Worm (Caenorhabditis elegans) whole organism, L2 larva: ENCODE data around the gene srh-38.

Experiments used
- C34F6.9 ChIP-seq: fragments of 150-350 bp; optimal IDR thresholded peaks from 2 replicates; lab custom pipeline; 2014; ENCODE audit warnings: missing biosample characterization, missing genetic modification characterization
- R02D3.7 ChIP-seq: fragments of 150-350 bp; optimal IDR thresholded peaks from 2 replicates; lab custom pipeline; 2014; ENCODE audit warnings: missing biosample characterization, missing genetic modification characterization
- Y55F3AM.14 ChIP-seq: fragments of 200-800 bp; sonication (Bioruptor generic); optimal IDR thresholded peaks from 2 replicates; lab custom pipeline; 2018; ENCODE audit warnings: mild to moderate bottlenecking, missing genetic modification characterization, missing compliant biosample characterization
- alr-1 ChIP-seq: fragments of 150-350 bp; optimal IDR thresholded peaks from 2 replicates; lab custom pipeline; 2014; ENCODE audit warnings: missing biosample characterization, missing genetic modification characterization
- aly-2 ChIP-seq: fragments of 150-350 bp; optimal IDR thresholded peaks from 2 replicates; lab custom pipeline; 2014; ENCODE audit warnings: missing biosample characterization, missing genetic modification characterization
- ama-1 ChIP-seq: fragments of 150-350 bp; optimal IDR thresholded peaks from 2 replicates; lab custom pipeline; 2018; ENCODE audit warnings: inconsistent platforms
- ceh-16 ChIP-seq: fragments of 150-350 bp; optimal IDR thresholded peaks from 2 replicates; lab custom pipeline; 2014; ENCODE audit warnings: missing biosample characterization, missing genetic modification characterization
- ceh-82 ChIP-seq: fragments of 150-350 bp; optimal IDR thresholded peaks from 2 replicates; lab custom pipeline; 2014; ENCODE audit warnings: missing biosample characterization, missing genetic modification characterization
- dmd-4 ChIP-seq: sonication (generic microtip); optimal IDR thresholded peaks from 2 replicates; lab custom pipeline; 2017; ENCODE audit warnings: missing biosample characterization, missing genetic modification characterization
- elt-1 ChIP-seq: fragments of 150-350 bp; optimal IDR thresholded peaks from 2 replicates; lab custom pipeline; 2014; ENCODE audit warnings: missing biosample characterization, missing genetic modification characterization
- elt-3 ChIP-seq: sonication (generic microtip); optimal IDR thresholded peaks from 2 replicates; lab custom pipeline; 2017; ENCODE audit warnings: missing biosample characterization, missing genetic modification characterization
- fos-1 ChIP-seq: fragments of 150-350 bp; optimal IDR thresholded peaks from 2 replicates; lab custom pipeline; 2014; ENCODE audit warnings: missing biosample characterization, missing genetic modification characterization
- gmeb-1 ChIP-seq: fragments of 150-350 bp; optimal IDR thresholded peaks from 2 replicates; lab custom pipeline; 2014; ENCODE audit warnings: missing biosample characterization, missing genetic modification characterization
- lin-13 ChIP-seq: fragments of 150-350 bp; optimal IDR thresholded peaks from 2 replicates; lab custom pipeline; 2014; ENCODE audit warnings: missing biosample characterization, missing genetic modification reagents, missing genetic modification characterization
- lin-39 ChIP-seq: fragments of 150-350 bp; optimal IDR thresholded peaks from 2 replicates; lab custom pipeline; 2014; ENCODE audit warnings: missing biosample characterization, missing genetic modification reagents, missing genetic modification characterization
- lsy-2 ChIP-seq, 2 experiments: fragments of 150-350 bp in 1 of 2; sonication (generic microtip) in 1 of 2; optimal IDR thresholded peaks; 2 replicates each; lab custom pipeline; 2014 to 2017; ENCODE audit warnings: missing biosample characterization in 2 of 2, missing genetic modification characterization in 2 of 2
- mab-5 ChIP-seq: fragments of 150-350 bp; optimal IDR thresholded peaks from 2 replicates; lab custom pipeline; 2014; ENCODE audit warnings: missing biosample characterization, missing genetic modification characterization
- mbf-1 ChIP-seq: sonication (generic microtip); optimal IDR thresholded peaks from 2 replicates; lab custom pipeline; 2017; ENCODE audit warnings: missing biosample characterization, missing genetic modification characterization
- mdl-1 ChIP-seq, 2 experiments: fragments of 150-350 bp in 1 of 2; sonication (generic microtip) in 1 of 2; optimal IDR thresholded peaks; 2 replicates each; lab custom pipeline; 2017; ENCODE audit warnings: missing biosample characterization in 2 of 2, missing genetic modification characterization in 2 of 2
- nhr-10 ChIP-seq: sonication (generic microtip); optimal IDR thresholded peaks from 2 replicates; lab custom pipeline; 2017; ENCODE audit warnings: missing biosample characterization, missing genetic modification characterization
- nhr-11 ChIP-seq: fragments of 150-350 bp; optimal IDR thresholded peaks from 2 replicates; lab custom pipeline; 2014; ENCODE audit warnings: missing biosample characterization, missing genetic modification characterization
- nhr-12 ChIP-seq: fragments of 150-350 bp; optimal IDR thresholded peaks from 2 replicates; lab custom pipeline; 2014; ENCODE audit warnings: missing biosample characterization, missing genetic modification characterization
- nhr-129 ChIP-seq: fragments of 150-350 bp; optimal IDR thresholded peaks from 2 replicates; lab custom pipeline; 2014; ENCODE audit warnings: missing biosample characterization, missing genetic modification characterization
- nhr-21 ChIP-seq: fragments of 150-350 bp; optimal IDR thresholded peaks from 2 replicates; lab custom pipeline; 2014; ENCODE audit warnings: missing biosample characterization, missing genetic modification characterization
- nhr-25 ChIP-seq: fragments of 150-350 bp; sonication (generic microtip); optimal IDR thresholded peaks from 3 replicates; lab custom pipeline; 2014; ENCODE audit warnings: missing biosample characterization, missing genetic modification characterization
- nhr-6 ChIP-seq: fragments of 150-350 bp; optimal IDR thresholded peaks from 2 replicates; lab custom pipeline; 2014; ENCODE audit warnings: missing biosample characterization, missing genetic modification characterization
- nhr-77 ChIP-seq: fragments of 150-350 bp; optimal IDR thresholded peaks from 2 replicates; lab custom pipeline; 2014; ENCODE audit warnings: missing biosample characterization, missing genetic modification characterization
- sem-4 ChIP-seq: fragments of 150-350 bp; optimal IDR thresholded peaks from 2 replicates; lab custom pipeline; 2014; ENCODE audit warnings: missing biosample characterization, missing genetic modification reagents, missing genetic modification characterization
- skn-1 ChIP-seq: sonication (generic microtip); optimal IDR thresholded peaks from 2 replicates; lab custom pipeline; 2017; ENCODE audit warnings: missing biosample characterization, missing genetic modification characterization
- sma-3 ChIP-seq: sonication (generic microtip); optimal IDR thresholded peaks from 2 replicates; lab custom pipeline; 2016; ENCODE audit warnings: missing genetic modification reagents, missing genetic modification characterization, missing compliant biosample characterization
- snpc-4 ChIP-seq: fragments of 150-350 bp; optimal IDR thresholded peaks from 2 replicates; lab custom pipeline; 2014; ENCODE audit warnings: missing biosample characterization, missing genetic modification characterization
- unc-39 ChIP-seq: fragments of 150-350 bp; optimal IDR thresholded peaks from 2 replicates; lab custom pipeline; 2014; ENCODE audit warnings: missing biosample characterization, missing genetic modification characterization
- unc-55 ChIP-seq: fragments of 150-350 bp; sonication (generic microtip); optimal IDR thresholded peaks from 3 replicates; lab custom pipeline; 2014; ENCODE audit warnings: missing biosample characterization, missing genetic modification reagents, missing genetic modification characterization
- unc-62 ChIP-seq: fragments of 150-350 bp; optimal IDR thresholded peaks from 2 replicates; lab custom pipeline; 2014; ENCODE audit warnings: missing biosample characterization, missing genetic modification reagents, missing genetic modification characterization
- zag-1 ChIP-seq: fragments of 150-350 bp; optimal IDR thresholded peaks from 2 replicates; lab custom pipeline; 2014; ENCODE audit warnings: missing biosample characterization, missing genetic modification characterization
- ztf-1 ChIP-seq: fragments of 200-800 bp; sonication (Bioruptor generic); conservative IDR thresholded peaks from 2 replicates; pipeline ENCODE4 v1.3.6; 2022; ENCODE audit warnings: missing genetic modification characterization, missing compliant biosample characterization
- ztf-4 ChIP-seq: fragments of 150-350 bp; optimal IDR thresholded peaks from 2 replicates; lab custom pipeline; 2014; ENCODE audit warnings: missing biosample characterization, missing genetic modification characterization

The srh-38 gene

DNA sequence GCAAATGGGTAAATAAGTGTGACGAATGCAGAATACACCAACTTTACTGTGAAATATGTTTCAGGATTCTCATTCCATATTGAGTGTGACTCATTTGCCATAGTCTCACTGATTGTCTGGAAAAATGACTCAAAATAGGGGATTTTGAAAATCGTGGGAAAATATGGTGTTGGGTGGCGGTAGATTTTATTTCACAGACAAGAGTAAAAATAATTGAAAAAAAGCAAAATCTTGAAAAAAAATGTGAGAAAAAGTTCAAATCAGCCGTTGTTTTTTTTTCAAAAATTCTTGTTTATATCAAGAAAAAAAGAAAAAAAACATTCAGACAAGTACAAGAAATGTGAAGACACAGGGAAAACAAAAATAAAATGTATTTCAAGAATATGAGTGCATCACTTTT, at the start of gene srh-38:
Gene srh-38, minus strand, starts transcription at position 101 of the 400 bp plus-strand sequence.
- TF ChIP-seq skn-1 (tag; lab: Kevin White, UChicago) (no peak), nhr-129 (tag; lab: Kevin White, UChicago) (no peak), zag-1 (tag; lab: Kevin White, UChicago) (no peak), unc-39 (no peak), ceh-82 (no peak), alr-1 (tag; lab: Kevin White, UChicago) (no peak), nhr-25 (tag; lab: Kevin White, UChicago) (no peak), fos-1 (tag; lab: Kevin White, UChicago) (no peak), mbf-1 (no peak)

DNA sequence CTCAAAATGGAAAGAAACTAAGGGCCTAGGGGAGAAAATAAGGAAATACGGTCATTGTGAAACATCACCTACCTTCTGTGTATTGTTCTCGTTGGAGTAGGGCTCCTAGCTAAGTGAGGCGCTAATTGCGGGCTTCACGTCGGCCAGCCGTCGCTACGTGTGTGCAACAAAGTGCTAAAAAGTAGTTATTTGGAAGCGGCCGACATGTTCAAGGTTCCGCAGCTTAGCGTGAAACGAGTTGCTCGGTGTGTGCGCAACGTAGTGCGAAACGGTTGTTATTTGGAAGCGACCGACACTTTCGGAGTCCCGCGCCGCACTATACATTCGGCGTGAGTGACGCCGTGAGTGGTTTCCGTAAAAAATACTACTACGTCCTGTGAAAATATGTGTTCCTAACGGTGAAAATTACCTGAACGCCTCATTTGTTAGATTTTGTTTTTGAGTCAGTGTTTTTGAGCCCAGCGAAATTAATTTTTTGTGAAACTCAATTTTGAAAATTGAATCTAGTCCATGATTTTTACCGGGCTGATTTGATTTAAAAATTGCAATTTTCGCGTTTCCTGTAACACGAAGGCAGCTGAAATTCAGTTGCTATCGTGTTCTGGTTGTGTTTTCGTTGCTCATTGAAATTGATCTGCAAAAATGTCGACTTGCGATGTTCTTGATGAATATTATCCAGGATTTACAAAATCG, 49.0 kb upstream of the srh-38 start, which contains the start of gene srw-129:
Gene srw-129, plus strand, starts transcription at position 643 of the 693 bp plus-strand sequence.
- TF ChIP-seq nhr-129 (tag; lab: Kevin White, UChicago) (no peak), C34F6.9 (tag; lab: Kevin White, UChicago) (no peak), ama-1 (lab: Kevin White, UChicago) (no peak), elt-3 (tag; lab: Kevin White, UChicago) (no peak), Y55F3AM.14 (GFP tag; lab: Kevin White, UChicago) (no peak), aly-2 (tag; lab: Kevin White, UChicago) (no peak), ceh-82 (no peak), nhr-12 (no peak), sma-3 (GFP tag; lab: Kevin White, UChicago) (no peak), nhr-77 (tag; lab: Kevin White, UChicago) (no peak), R02D3.7 (tag; lab: Kevin White, UChicago) (no peak), zag-1 (tag; lab: Kevin White, UChicago) (no peak), ceh-16 (tag; lab: Kevin White, UChicago) (no peak), snpc-4 (tag; lab: Kevin White, UChicago) (no peak), alr-1 (tag; lab: Kevin White, UChicago) (no peak), nhr-6 (tag; lab: Kevin White, UChicago) (no peak), nhr-11 (tag; lab: Kevin White, UChicago) (no peak)

DNA sequence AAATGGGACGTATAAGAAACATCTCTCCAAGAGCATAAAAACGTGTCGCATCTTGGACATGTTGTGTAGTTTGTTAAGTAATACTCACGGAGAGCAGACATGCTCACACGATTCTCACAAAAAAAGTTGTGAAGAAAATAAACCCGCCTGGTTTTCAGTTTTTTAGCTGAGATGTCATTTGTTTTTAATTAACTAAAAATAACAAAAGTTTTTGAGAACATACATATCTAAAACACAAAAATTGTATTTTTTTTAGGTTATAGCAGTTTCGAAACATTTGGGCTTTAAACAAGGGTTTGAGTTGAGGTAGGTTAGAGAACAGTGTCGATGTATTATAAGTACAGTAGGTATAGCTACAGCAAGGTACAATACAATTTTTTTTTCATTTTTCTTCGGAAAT, 42.3 kb upstream of the srh-38 start, which contains the start of gene srh-88:
Gene srh-88, minus strand, starts transcription at position 101 of the 400 bp plus-strand sequence.
- TF ChIP-seq zag-1 (tag; lab: Kevin White, UChicago) = no peak
- TF ChIP-seq mbf-1 = no peak
- no peak for TF ChIP-seq skn-1 (tag; lab: Kevin White, UChicago)
- TF ChIP-seq elt-3 (tag; lab: Kevin White, UChicago) = no peak
- TF ChIP-seq nhr-11 (tag; lab: Kevin White, UChicago) = no peak
- TF ChIP-seq mdl-1 (tag; optimal IDR thresholded peaks at IDR 0.05; lab: Kevin White, UChicago) = no peak
- no peak for TF ChIP-seq unc-39
- no peak for TF ChIP-seq nhr-12
- no peak for TF ChIP-seq nhr-77 (tag; lab: Kevin White, UChicago)
- no peak for TF ChIP-seq nhr-10
- no peak for TF ChIP-seq ceh-16 (tag; lab: Kevin White, UChicago)
- no peak for TF ChIP-seq C34F6.9 (tag; lab: Kevin White, UChicago)
- no peak for TF ChIP-seq lin-39 (tag; lab: Kevin White, UChicago)
- no peak for TF ChIP-seq lin-13 (GFP tag; lab: Kevin White, UChicago)
- TF ChIP-seq lsy-2 (tag; optimal IDR thresholded peaks at IDR 0.05; lab: Kevin White, UChicago) = no peak
- TF ChIP-seq unc-55 (GFP tag; lab: Kevin White, UChicago) = no peak
- TF ChIP-seq elt-1 (tag; lab: Kevin White, UChicago) = no peak
- no peak for TF ChIP-seq R02D3.7 (tag; lab: Kevin White, UChicago)
- TF ChIP-seq gmeb-1 = no peak

DNA sequence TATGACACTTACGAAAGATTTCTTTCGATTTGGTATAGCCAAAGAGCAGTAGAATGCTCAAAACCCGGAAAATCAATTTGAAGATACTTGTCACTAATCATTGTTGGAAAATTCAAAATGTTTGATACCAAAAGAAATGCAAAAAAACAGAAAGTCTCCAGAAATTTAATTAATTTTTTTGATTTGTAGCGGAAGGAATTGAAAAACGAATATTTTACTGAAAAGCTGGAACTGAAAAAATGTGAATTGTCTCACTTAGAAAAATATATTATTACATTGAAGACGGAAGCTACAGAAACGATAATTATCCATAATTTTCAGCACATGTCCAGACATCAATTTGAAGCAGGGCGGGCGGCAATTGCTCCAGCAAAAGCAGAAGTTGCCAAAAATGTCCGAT, 40.5 kb upstream of the srh-38 start, which contains the start of gene srw-138:
Gene srw-138, minus strand, starts transcription at position 101 of the 400 bp plus-strand sequence.
- no peak for TF ChIP-seq ztf-1 (GFP tag; lab: Robert Waterston, UW)
- TF ChIP-seq dmd-4 (tag; lab: Kevin White, UChicago) = no peak
- no peak for TF ChIP-seq Y55F3AM.14 (GFP tag; lab: Kevin White, UChicago)
- no peak for TF ChIP-seq mab-5 (tag; lab: Kevin White, UChicago)
- TF ChIP-seq nhr-21 = no peak
- no peak for TF ChIP-seq R02D3.7 (tag; lab: Kevin White, UChicago)
- no peak for TF ChIP-seq sma-3 (GFP tag; lab: Kevin White, UChicago)
- no peak for TF ChIP-seq unc-62 (GFP tag; lab: Kevin White, UChicago)
- no peak for TF ChIP-seq unc-55 (GFP tag; lab: Kevin White, UChicago)
- TF ChIP-seq mdl-1 (tag; optimal IDR thresholded peaks at IDR 0.05; lab: Kevin White, UChicago) = no peak
- no peak for TF ChIP-seq skn-1 (tag; lab: Kevin White, UChicago)
- TF ChIP-seq nhr-77 (tag; lab: Kevin White, UChicago) = no peak
- no peak for TF ChIP-seq ceh-16 (tag; lab: Kevin White, UChicago)
- no peak for TF ChIP-seq nhr-129 (tag; lab: Kevin White, UChicago)
- TF ChIP-seq ama-1 (lab: Kevin White, UChicago) = no peak
- no peak for TF ChIP-seq zag-1 (tag; lab: Kevin White, UChicago)
- TF ChIP-seq sem-4 (tag; lab: Kevin White, UChicago) = no peak
- TF ChIP-seq nhr-12 = no peak
- no peak for TF ChIP-seq ztf-4 (tag; lab: Kevin White, UChicago)
- no peak for TF ChIP-seq ceh-82
